Worm (Caenorhabditis elegans) whole organism, L4/young adult: ENCODE results near the gene M163.7.

Experiments used
- W03F9.2 ChIP-seq: fragments of 150-350 bp; optimal IDR thresholded peaks from 2 replicates; lab custom pipeline; 2014; ENCODE audit warnings: missing biosample characterization, missing genetic modification characterization
- him-1 ChIP-seq: sonication (generic microtip); optimal IDR thresholded peaks from 2 replicates; lab custom pipeline; 2016; ENCODE audit warnings: missing genotype, missing genetic modification reagents, missing genetic modification characterization, missing compliant biosample characterization

DNA sequence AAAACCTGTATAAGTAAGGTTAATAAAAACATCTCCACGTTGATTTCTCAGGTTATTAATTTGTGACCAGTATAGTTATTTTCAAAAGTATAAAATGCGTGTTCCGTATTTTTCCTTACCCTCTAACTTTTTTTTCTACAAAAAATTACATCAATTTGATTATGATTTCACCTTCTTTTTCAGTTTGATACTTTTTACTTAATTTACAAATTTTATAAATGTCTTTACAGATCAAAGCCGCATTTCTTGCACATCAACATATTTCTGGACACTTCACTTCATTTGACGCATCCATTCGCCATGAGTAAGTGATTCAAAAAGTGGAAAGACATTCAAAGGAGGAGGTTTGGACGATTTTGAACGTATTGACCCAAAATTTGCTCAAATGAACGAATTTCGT, 4.2 kb upstream of the M163.7 start, which contains the start of gene Y66C5A.2:
- no peak for TF ChIP-seq him-1 (tag; lab: Kevin White, UChicago)
- TF ChIP-seq W03F9.2 (tag; lab: Kevin White, UChicago) = no peak
